Worm (Caenorhabditis elegans): ENCODE measurements around the gene C23F12.4.

ce11 chrX:9431002-9431482, 43.9 kb downstream of the C23F12.4 start, which contains the start of gene B0272.3:
- TF ChIP-seq W03F9.2 (tag; optimal IDR thresholded peaks at IDR 0.05) (no peak), dao-5 (tag; optimal IDR thresholded peaks at IDR 0.05) (no peak)

Measured in whole organism, L4/young adult.